Worm (Caenorhabditis elegans): ENCODE data around the gene pals-16.

Gene pals-16

ce11 chrIII:1401497-1401990 is 1.8 kb downstream of the pals-16 start, which contains the start of gene pals-19:
TSS of gene pals-19 (plus strand) at chrIII:1401940.
- TF ChIP-seq tab-1 (GFP tag; IDR thresholded peaks at IDR 0.05) (no peak), ztf-29 (GFP tag; IDR thresholded peaks at IDR 0.05) (no peak), med-1 (GFP tag; optimal IDR thresholded peaks at IDR 0.05; ENCODE audit: insufficient read depth) (no peak), cog-1 (tag; optimal IDR thresholded peaks at IDR 0.05) (no peak), ztf-23 (GFP tag; IDR thresholded peaks at IDR 0.05) (no peak), T22C8.4 (GFP tag; IDR thresholded peaks at IDR 0.05) (no peak), flt-1 (GFP tag; IDR thresholded peaks at IDR 0.05) (no peak)

- TF ChIP-seq cog-1 (tag; optimal IDR thresholded peaks at IDR 0.05) (no peak), med-1 (GFP tag; optimal IDR thresholded peaks at IDR 0.05; ENCODE audit: insufficient read depth) (no peak), tab-1 (GFP tag; IDR thresholded peaks at IDR 0.05) (no peak), T22C8.4 (GFP tag; IDR thresholded peaks at IDR 0.05) (no peak), ztf-23 (GFP tag; IDR thresholded peaks at IDR 0.05) (no peak), ztf-29 (GFP tag; IDR thresholded peaks at IDR 0.05) (no peak), klf-2 (GFP tag; conservative IDR thresholded peaks at IDR 0.05) (no peak), flt-1 (GFP tag; IDR thresholded peaks at IDR 0.05) (no peak), ref-1 (GFP tag; conservative IDR thresholded peaks at IDR 0.05) (no peak)
Observed at ce11 chrIII:1403108-1403507, 3.3 kb downstream of the pals-16 start, which contains the start of gene pals-18. TSS of gene pals-18 (plus strand) at chrIII:1403408.

- TF ChIP-seq ztf-29 (GFP tag; IDR thresholded peaks at IDR 0.05) (no peak), klf-2 (GFP tag; conservative IDR thresholded peaks at IDR 0.05) (no peak), cog-1 (tag; optimal IDR thresholded peaks at IDR 0.05) (no peak)
Observed at ce11 chrIII:1409139-1409538, 9.4 kb downstream of the pals-16 start, which contains the start of gene Y82E9BR.22. TSS of gene Y82E9BR.22 (minus strand) at chrIII:1409239.

- no peak for TF ChIP-seq cog-1 (tag; optimal IDR thresholded peaks at IDR 0.05)
- TF ChIP-seq med-1 (GFP tag; optimal IDR thresholded peaks at IDR 0.05; ENCODE audit: insufficient read depth): no peak
Observed at ce11 chrIII:1413125-1413837, 13.5 kb downstream of the pals-16 start.

- TF ChIP-seq klf-2 (GFP tag; conservative IDR thresholded peaks at IDR 0.05) (no peak), T22C8.4 (GFP tag; IDR thresholded peaks at IDR 0.05) (no peak), ztf-29 (GFP tag; IDR thresholded peaks at IDR 0.05) (no peak), cog-1 (tag; optimal IDR thresholded peaks at IDR 0.05) (no peak), ztf-23 (GFP tag; IDR thresholded peaks at IDR 0.05) (no peak), med-1 (GFP tag; optimal IDR thresholded peaks at IDR 0.05; ENCODE audit: insufficient read depth) (no peak), flt-1 (GFP tag; IDR thresholded peaks at IDR 0.05) (no peak), tab-1 (GFP tag; IDR thresholded peaks at IDR 0.05) (no peak), ref-1 (GFP tag; conservative IDR thresholded peaks at IDR 0.05) (no peak)
Observed at ce11 chrIII:1413890-1414613, 14.3 kb downstream of the pals-16 start, which contains the start of gene Y82E9BR.14. TSS of gene Y82E9BR.14 (minus strand) at chrIII:1414116.

- TF ChIP-seq ztf-29 (GFP tag; IDR thresholded peaks at IDR 0.05) (no peak), flt-1 (GFP tag; IDR thresholded peaks at IDR 0.05) (no peak), T22C8.4 (GFP tag; IDR thresholded peaks at IDR 0.05) (no peak), ref-1 (GFP tag; conservative IDR thresholded peaks at IDR 0.05) (no peak), med-1 (GFP tag; optimal IDR thresholded peaks at IDR 0.05; ENCODE audit: insufficient read depth) (no peak), klf-2 (GFP tag; conservative IDR thresholded peaks at IDR 0.05) (no peak), tab-1 (GFP tag; IDR thresholded peaks at IDR 0.05) (no peak), ztf-23 (GFP tag; IDR thresholded peaks at IDR 0.05) (no peak), cog-1 (tag; optimal IDR thresholded peaks at IDR 0.05) (no peak)
Observed at ce11 chrIII:1416571-1416970, 16.8 kb downstream of the pals-16 start.

- TF ChIP-seq tab-1 (GFP tag; IDR thresholded peaks at IDR 0.05) (no peak), ztf-29 (GFP tag; IDR thresholded peaks at IDR 0.05) (no peak), ref-1 (GFP tag; conservative IDR thresholded peaks at IDR 0.05) (no peak), cog-1 (tag; optimal IDR thresholded peaks at IDR 0.05) (no peak), klf-2 (GFP tag; conservative IDR thresholded peaks at IDR 0.05) (no peak), ztf-23 (GFP tag; IDR thresholded peaks at IDR 0.05) (no peak), flt-1 (GFP tag; IDR thresholded peaks at IDR 0.05) (no peak), med-1 (GFP tag; optimal IDR thresholded peaks at IDR 0.05; ENCODE audit: insufficient read depth) (no peak), T22C8.4 (GFP tag; IDR thresholded peaks at IDR 0.05) (no peak)
Observed at ce11 chrIII:1417090-1417489, 17.3 kb downstream of the pals-16 start, which contains the start of gene elc-1. TSS of gene elc-1 (minus strand) at chrIII:1417190.

ce11 chrIII:1418709-1419108 is 18.9 kb downstream of the pals-16 start:
- TF ChIP-seq cog-1 (tag; optimal IDR thresholded peaks at IDR 0.05): peak; percentile 45
- peak; percentile 21 for TF ChIP-seq med-1 (GFP tag; optimal IDR thresholded peaks at IDR 0.05; ENCODE audit: insufficient read depth)
- 0 out of 2 replicates have a peak, but pooled peaks have one; percentile 39 for TF ChIP-seq ztf-23 (GFP tag; IDR thresholded peaks at IDR 0.05)
- 0 out of 2 replicates have a peak, but pooled peaks have one; percentile 18 for TF ChIP-seq ztf-29 (GFP tag; IDR thresholded peaks at IDR 0.05)
- peak; percentile 76; the same call in 1 of the 2 replicates for TF ChIP-seq flt-1 (GFP tag; IDR thresholded peaks at IDR 0.05)
- no peak for TF ChIP-seq klf-2 (GFP tag; conservative IDR thresholded peaks at IDR 0.05)
- TF ChIP-seq T22C8.4 (GFP tag; IDR thresholded peaks at IDR 0.05): peak; percentile 58
- no peak for TF ChIP-seq tab-1 (GFP tag; IDR thresholded peaks at IDR 0.05)
- no peak for TF ChIP-seq ref-1 (GFP tag; conservative IDR thresholded peaks at IDR 0.05)

- TF ChIP-seq med-1 (GFP tag; optimal IDR thresholded peaks at IDR 0.05; ENCODE audit: insufficient read depth) (no peak), ztf-29 (GFP tag; IDR thresholded peaks at IDR 0.05) (no peak), tab-1 (GFP tag; IDR thresholded peaks at IDR 0.05) (no peak), klf-2 (GFP tag; conservative IDR thresholded peaks at IDR 0.05) (no peak), ref-1 (GFP tag; conservative IDR thresholded peaks at IDR 0.05) (no peak)
Observed at ce11 chrIII:1419146-1419636, 19.4 kb downstream of the pals-16 start, which contains the start of gene Y82E9BR.3. TSS of gene Y82E9BR.3 (plus strand) at chrIII:1419196.

Data from whole organism, midembryonic.